Fruit fly (Drosophila melanogaster): ENCODE results near the gene Wnt4.

The Wnt4 gene

dm6 chr2L:7300004-7300403 is 23.0 kb upstream of the Wnt4 start:
- TF ChIP-seq Jra (GFP tag; optimal IDR thresholded peaks at IDR 0.05), result no peak
- no peak for TF ChIP-seq CG9705 (GFP tag; optimal IDR thresholded peaks at IDR 0.05)
- no peak for TF ChIP-seq Vsx2 (GFP tag; optimal IDR thresholded peaks at IDR 0.05; ENCODE audit: partially characterized antibody)
- TF ChIP-seq tai (GFP tag; optimal IDR thresholded peaks at IDR 0.05), result no peak
- TF ChIP-seq Sp1 (GFP tag; optimal IDR thresholded peaks at IDR 0.05), result no peak
- no peak for TF ChIP-seq brk (GFP tag; optimal IDR thresholded peaks at IDR 0.05)
- TF ChIP-seq woc (GFP tag; optimal IDR thresholded peaks at IDR 0.05), result no peak
- TF ChIP-seq foxo (GFP tag; optimal IDR thresholded peaks at IDR 0.05), result no peak
- no peak for TF ChIP-seq lola (GFP tag; optimal IDR thresholded peaks at IDR 0.05)
- no peak for TF ChIP-seq Hnf4 (GFP tag; optimal IDR thresholded peaks at IDR 0.05)
- no peak for TF ChIP-seq jim (GFP tag; optimal IDR thresholded peaks at IDR 0.05)

DNA sequence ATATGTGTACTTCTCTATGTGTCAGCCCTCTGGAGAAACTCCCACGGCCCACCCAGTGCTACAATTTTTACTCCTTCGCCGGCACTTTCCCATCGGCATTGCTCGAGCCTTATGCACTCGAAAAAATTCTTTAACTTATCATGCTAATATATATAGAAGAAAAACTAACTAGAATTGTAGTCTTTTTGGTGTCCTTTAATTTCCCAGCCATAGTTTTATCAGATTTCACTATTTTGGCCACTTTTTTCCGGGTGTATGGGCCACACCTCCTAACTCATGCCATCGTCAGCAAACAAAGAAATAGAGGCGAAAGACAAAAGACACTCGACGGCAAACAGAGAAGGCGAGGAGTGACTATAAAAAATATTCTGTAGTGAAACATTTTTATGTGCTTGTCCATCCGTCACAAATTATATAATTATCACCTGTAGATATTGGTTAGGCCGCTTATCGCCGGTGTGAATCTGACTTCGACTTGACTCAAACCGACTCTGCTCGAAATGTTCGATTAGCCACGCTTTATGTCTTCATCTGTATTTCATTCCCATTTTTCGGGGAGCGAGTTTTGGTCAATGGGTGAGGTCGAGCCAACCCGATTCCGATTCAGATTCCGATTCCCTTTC is 21.9 kb upstream of the Wnt4 start:
- TF ChIP-seq tai (GFP tag; optimal IDR thresholded peaks at IDR 0.05) (no peak), usp (GFP tag; optimal IDR thresholded peaks at IDR 0.05) (no peak), Vsx2 (GFP tag; optimal IDR thresholded peaks at IDR 0.05; ENCODE audit: partially characterized antibody) (no peak), lola (GFP tag; optimal IDR thresholded peaks at IDR 0.05) (no peak), dsf (GFP tag; optimal IDR thresholded peaks at IDR 0.05; ENCODE audit: borderline replicate concordance) (no peak), foxo (GFP tag; optimal IDR thresholded peaks at IDR 0.05) (no peak), Dif (GFP tag; optimal IDR thresholded peaks at IDR 0.05; ENCODE audit: partially characterized antibody) (no peak), rgr (GFP tag; optimal IDR thresholded peaks at IDR 0.05) (no peak), ey (GFP tag; optimal IDR thresholded peaks at IDR 0.05) (no peak), Jra (GFP tag; optimal IDR thresholded peaks at IDR 0.05) (no peak), h (GFP tag; optimal IDR thresholded peaks at IDR 0.05) (no peak), CG32264 (GFP tag; optimal IDR thresholded peaks at IDR 0.05) (no peak)

- TF ChIP-seq HLH106 (tag; optimal IDR thresholded peaks at IDR 0.05), result peak; percentile 52
- no peak for TF ChIP-seq CG9705 (GFP tag; optimal IDR thresholded peaks at IDR 0.05)
- no peak for TF ChIP-seq N (GFP tag; optimal IDR thresholded peaks at IDR 0.05)
- TF ChIP-seq Hr83 (GFP tag; optimal IDR thresholded peaks at IDR 0.05; ENCODE audit: poor library complexity, severe bottlenecking), result no peak
- TF ChIP-seq psq (GFP tag; optimal IDR thresholded peaks at IDR 0.05), result peak; percentile 9
- peak; percentile 45 for TF ChIP-seq rgr (GFP tag; optimal IDR thresholded peaks at IDR 0.05)
- TF ChIP-seq tai (GFP tag; optimal IDR thresholded peaks at IDR 0.05), result no peak
- TF ChIP-seq h (GFP tag; optimal IDR thresholded peaks at IDR 0.05), result peak; percentile 54
- peak; percentile 70 for TF ChIP-seq sv (GFP tag; optimal IDR thresholded peaks at IDR 0.05)
- peak; percentile 29 for TF ChIP-seq ey (GFP tag; optimal IDR thresholded peaks at IDR 0.05)
- TF ChIP-seq OdsH (GFP tag; optimal IDR thresholded peaks at IDR 0.05), result peak; percentile 23
- TF ChIP-seq Sp1 (GFP tag; optimal IDR thresholded peaks at IDR 0.05), result peak; percentile 37
- TF ChIP-seq foxo (GFP tag; optimal IDR thresholded peaks at IDR 0.05), result peak in 1 of 2 experiments; percentile 61
- peak; percentile 19 for TF ChIP-seq br (GFP tag; optimal IDR thresholded peaks at IDR 0.05)
- TF ChIP-seq Rel (GFP tag; optimal IDR thresholded peaks at IDR 0.05), result no peak
- TF ChIP-seq Rel (tag; optimal IDR thresholded peaks at IDR 0.05), result peak; percentile 8
- TF ChIP-seq Dif (GFP tag; optimal IDR thresholded peaks at IDR 0.05; ENCODE audit: partially characterized antibody), result no peak
- peak; percentile 18 for TF ChIP-seq woc (GFP tag; optimal IDR thresholded peaks at IDR 0.05)
- no peak for TF ChIP-seq GATAd (GFP tag; optimal IDR thresholded peaks at IDR 0.05)
- peak; percentile 49 for TF ChIP-seq fru (GFP tag; optimal IDR thresholded peaks at IDR 0.05)
- no peak for TF ChIP-seq usp (GFP tag; optimal IDR thresholded peaks at IDR 0.05)
Observed at dm6 chr2L:7295924-7296323, 19.0 kb upstream of the Wnt4 start.

DNA sequence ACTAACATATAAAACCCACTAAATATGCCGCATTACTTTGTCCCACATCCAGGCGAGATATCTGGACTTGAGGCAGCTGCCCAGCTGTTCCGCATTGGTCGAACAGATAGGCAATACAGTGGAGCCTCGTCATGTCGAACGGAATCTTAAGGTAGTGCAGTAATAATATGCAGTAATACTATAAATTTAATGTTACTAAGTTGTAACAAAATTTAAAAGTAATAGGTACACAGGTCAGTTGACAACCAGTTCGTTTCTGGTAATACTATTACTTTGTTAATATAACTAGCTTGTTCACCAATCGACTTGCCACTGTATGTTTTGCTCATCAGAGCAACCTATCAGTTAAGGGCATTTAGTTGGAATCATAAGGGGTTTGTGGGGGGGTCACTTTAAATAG is 18.0 kb upstream of the Wnt4 start:
- no peak for TF ChIP-seq sv (GFP tag; optimal IDR thresholded peaks at IDR 0.05)
- TF ChIP-seq dl (GFP tag; optimal IDR thresholded peaks at IDR 0.05; ENCODE audit: insufficient read depth in 1 of 2, partially characterized antibody in 2 of 2), result no peak
- no peak for TF ChIP-seq foxo (GFP tag; optimal IDR thresholded peaks at IDR 0.05)
- no peak for TF ChIP-seq jim (GFP tag; optimal IDR thresholded peaks at IDR 0.05)
- TF ChIP-seq Myc (optimal IDR thresholded peaks at IDR 0.05), result no peak
- no peak for TF ChIP-seq ey (GFP tag; optimal IDR thresholded peaks at IDR 0.05)
- TF ChIP-seq rgr (GFP tag; optimal IDR thresholded peaks at IDR 0.05), result no peak
- TF ChIP-seq woc (GFP tag; optimal IDR thresholded peaks at IDR 0.05), result no peak
- no peak for TF ChIP-seq h (GFP tag; optimal IDR thresholded peaks at IDR 0.05)
- no peak for TF ChIP-seq CG9705 (GFP tag; optimal IDR thresholded peaks at IDR 0.05)
- TF ChIP-seq Mio (GFP tag; optimal IDR thresholded peaks at IDR 0.05), result no peak
- TF ChIP-seq br (GFP tag; optimal IDR thresholded peaks at IDR 0.05), result no peak
- TF ChIP-seq N (GFP tag; optimal IDR thresholded peaks at IDR 0.05), result no peak
- TF ChIP-seq HLH106 (tag; optimal IDR thresholded peaks at IDR 0.05), result no peak
- TF ChIP-seq dmrt93B (GFP tag; optimal IDR thresholded peaks at IDR 0.05), result no peak
- TF ChIP-seq Rel (GFP tag; optimal IDR thresholded peaks at IDR 0.05), result no peak
- TF ChIP-seq Rel (tag; optimal IDR thresholded peaks at IDR 0.05), result no peak
- no peak for TF ChIP-seq CG32264 (GFP tag; optimal IDR thresholded peaks at IDR 0.05)
- no peak for TF ChIP-seq dsf (GFP tag; optimal IDR thresholded peaks at IDR 0.05; ENCODE audit: borderline replicate concordance)
